Worm (Caenorhabditis elegans): Measurements from ENCODE around the gene Y54G2A.72.

DNA sequence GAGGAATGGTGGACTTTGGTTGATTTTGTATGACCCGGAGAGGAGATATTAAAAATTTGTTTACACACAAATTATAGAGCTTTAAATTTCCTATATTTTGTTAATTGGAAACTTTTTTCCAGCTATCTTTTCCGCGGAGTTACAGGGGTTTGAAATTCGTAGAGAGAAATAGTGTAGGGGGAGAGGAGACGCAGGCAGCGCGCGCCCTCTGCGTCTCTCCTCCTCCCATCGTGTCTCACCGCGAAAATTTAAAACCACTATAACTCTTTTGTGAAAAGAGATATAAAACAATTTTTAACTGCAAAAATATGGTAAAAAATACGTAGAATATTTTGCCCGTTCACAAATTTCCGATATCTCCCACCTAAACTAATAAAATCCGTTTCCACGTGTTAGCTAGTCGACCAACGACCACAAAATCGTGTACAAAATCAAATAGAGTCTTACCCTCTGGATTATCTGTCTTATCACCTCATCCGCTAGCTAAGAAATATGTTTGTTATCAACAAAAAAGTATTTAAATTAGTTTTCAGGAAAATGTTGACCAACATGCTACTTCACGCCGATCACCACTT lies 35.4 kb upstream of the Y54G2A.72 start, which contains the start of gene nhr-277:
- TF ChIP-seq blmp-1 (tag; optimal IDR thresholded peaks at IDR 0.05) (no peak), drap-1 (GFP tag; optimal IDR thresholded peaks at IDR 0.05) (no peak), ztf-11 (tag; optimal IDR thresholded peaks at IDR 0.05) (no peak), pha-4 (tag; optimal IDR thresholded peaks at IDR 0.05) (no peak), elt-1 (tag; optimal IDR thresholded peaks at IDR 0.05; ENCODE audit: borderline replicate concordance, insufficient read depth) (no peak), nhr-12 (tag; optimal IDR thresholded peaks at IDR 0.05) (no peak), nhr-237 (tag; optimal IDR thresholded peaks at IDR 0.05) (no peak), hlh-1 (tag; optimal IDR thresholded peaks at IDR 0.05) (no peak), ceh-43 (GFP tag; optimal IDR thresholded peaks at IDR 0.05) (no peak)

All from whole organism, mixed stage, embryonic.